Worm (Caenorhabditis elegans): ENCODE results near the gene glb-25.

- TF ChIP-seq unc-62 (GFP tag; optimal IDR thresholded peaks at IDR 0.05) (no peak), ceh-16 (tag; optimal IDR thresholded peaks at IDR 0.05) (no peak), aly-2 (tag; optimal IDR thresholded peaks at IDR 0.05) (no peak), ceh-82 (tag; optimal IDR thresholded peaks at IDR 0.05) (no peak), mdl-1 (tag; optimal IDR thresholded peaks at IDR 0.05) (no peak), unc-39 (tag; optimal IDR thresholded peaks at IDR 0.05) (no peak)
Measured at ce11 chrV:1966962-1967361, 28.9 kb downstream of the glb-25 start.

Data from whole organism, L2 larva.